Worm (Caenorhabditis elegans): ENCODE data around the gene srbc-32.

Gene srbc-32

ce11 chrV:3484702-3485101, 2.1 kb downstream of the srbc-32 start, which contains the start of gene srbc-33:
srbc-33 (minus strand) TSS chrV:3484802.
- TF ChIP-seq him-1 (tag; optimal IDR thresholded peaks at IDR 0.05) = no peak
- no peak for TF ChIP-seq W03F9.2 (tag; optimal IDR thresholded peaks at IDR 0.05)
- no peak for TF ChIP-seq dao-5 (tag; optimal IDR thresholded peaks at IDR 0.05)

ce11 chrV:3482550-3483002, 4.2 kb downstream of the srbc-32 start, which contains the start of gene lys-7:
lys-7 (minus strand) TSS chrV:3482600.
- TF ChIP-seq him-1 (tag; optimal IDR thresholded peaks at IDR 0.05) = no peak
- no peak for TF ChIP-seq W03F9.2 (tag; optimal IDR thresholded peaks at IDR 0.05)
- TF ChIP-seq dao-5 (tag; optimal IDR thresholded peaks at IDR 0.05) = no peak

DNA sequence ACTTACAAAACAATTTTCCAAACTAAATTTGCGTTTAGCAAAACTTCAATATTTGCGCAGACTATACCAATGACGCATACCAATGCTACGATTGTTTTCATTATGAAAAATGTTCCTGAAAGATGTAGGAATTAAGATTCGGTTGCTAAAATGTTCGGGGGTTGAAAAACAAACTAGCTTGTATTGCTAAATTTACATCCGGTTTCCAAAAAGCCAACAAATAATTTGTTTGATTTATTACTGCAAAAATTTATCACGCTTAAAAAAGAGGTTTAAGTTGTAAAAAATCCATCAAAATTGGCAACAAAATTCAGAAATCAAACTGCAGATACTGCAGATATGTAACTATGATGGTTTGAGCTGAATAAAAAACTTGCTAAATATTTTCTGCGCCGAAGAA, 6.4 kb downstream of the srbc-32 start, which contains the start of gene srbc-30:
Gene srbc-30 (minus strand): TSS at position 101 of the 400 bp plus-strand sequence.
- TF ChIP-seq W03F9.2 (tag; optimal IDR thresholded peaks at IDR 0.05) = no peak
- no peak for TF ChIP-seq dao-5 (tag; optimal IDR thresholded peaks at IDR 0.05)
- TF ChIP-seq him-1 (tag; optimal IDR thresholded peaks at IDR 0.05) = no peak

- TF ChIP-seq him-1 (tag; optimal IDR thresholded peaks at IDR 0.05) (no peak), W03F9.2 (tag; optimal IDR thresholded peaks at IDR 0.05) (no peak), dao-5 (tag; optimal IDR thresholded peaks at IDR 0.05) (no peak)
These were observed 9.3 kb downstream of the srbc-32 start, which contains the start of gene srbc-31 for ce11 chrV:3477496-3477895. srbc-31 (minus strand) TSS chrV:3477596.

ce11 chrV:3476228-3476627, 10.5 kb downstream of the srbc-32 start:
- TF ChIP-seq dao-5 (tag; optimal IDR thresholded peaks at IDR 0.05) (no peak), him-1 (tag; optimal IDR thresholded peaks at IDR 0.05) (no peak), W03F9.2 (tag; optimal IDR thresholded peaks at IDR 0.05) (no peak)

DNA sequence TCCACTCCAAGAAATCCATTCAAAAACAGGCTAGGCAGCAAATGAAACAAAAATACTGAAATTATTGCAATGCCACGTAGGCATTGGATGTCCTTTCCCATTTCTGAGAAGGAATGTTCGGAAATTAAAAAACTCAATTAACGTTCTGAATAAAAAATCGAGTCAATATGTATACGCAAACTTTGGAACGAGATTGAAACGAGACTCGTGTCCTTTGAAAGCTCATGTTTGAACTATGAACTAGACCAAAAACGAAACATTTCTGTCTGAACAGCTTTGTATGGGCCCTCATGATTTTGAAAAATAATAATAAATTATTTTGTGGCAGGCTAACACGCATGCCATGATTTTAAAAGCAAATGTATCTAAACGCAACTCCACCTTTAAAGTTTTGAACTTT, 11.7 kb downstream of the srbc-32 start, which contains the start of gene oac-2:
Gene oac-2 (minus strand): TSS at position 101 of the 400 bp plus-strand sequence.
- no peak for TF ChIP-seq him-1 (tag; optimal IDR thresholded peaks at IDR 0.05)
- TF ChIP-seq W03F9.2 (tag; optimal IDR thresholded peaks at IDR 0.05) = no peak
- no peak for TF ChIP-seq dao-5 (tag; optimal IDR thresholded peaks at IDR 0.05)

DNA sequence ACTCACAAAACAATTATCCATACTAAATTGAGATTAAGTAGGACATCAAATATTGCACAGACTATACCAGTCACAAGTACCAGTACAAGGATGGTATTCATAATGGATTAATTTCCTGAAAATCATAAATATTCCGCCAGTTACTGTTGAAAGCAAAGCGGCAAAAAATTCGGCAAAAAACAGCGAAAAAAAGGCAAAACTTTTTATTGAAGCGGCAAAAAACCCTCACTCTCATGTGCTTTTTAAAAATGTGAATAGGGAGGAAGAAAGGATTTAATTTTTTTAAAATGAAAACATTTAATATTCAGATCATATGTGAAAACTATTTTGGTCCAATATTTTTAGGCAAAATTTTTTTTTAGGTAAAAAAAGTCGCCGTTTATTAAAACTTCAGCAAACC, 16.0 kb downstream of the srbc-32 start, which contains the start of gene srbc-29:
Gene srbc-29 (minus strand): TSS at position 101 of the 400 bp plus-strand sequence.
- TF ChIP-seq dao-5 (tag; optimal IDR thresholded peaks at IDR 0.05) = no peak
- TF ChIP-seq W03F9.2 (tag; optimal IDR thresholded peaks at IDR 0.05) = no peak
- TF ChIP-seq him-1 (tag; optimal IDR thresholded peaks at IDR 0.05) = no peak

- no peak for TF ChIP-seq him-1 (tag; optimal IDR thresholded peaks at IDR 0.05)
- no peak for TF ChIP-seq W03F9.2 (tag; optimal IDR thresholded peaks at IDR 0.05)
These were observed 18.3 kb downstream of the srbc-32 start, which contains the start of gene gst-33 for ce11 chrV:3468436-3468835. gst-33 (minus strand) TSS chrV:3468562.

DNA sequence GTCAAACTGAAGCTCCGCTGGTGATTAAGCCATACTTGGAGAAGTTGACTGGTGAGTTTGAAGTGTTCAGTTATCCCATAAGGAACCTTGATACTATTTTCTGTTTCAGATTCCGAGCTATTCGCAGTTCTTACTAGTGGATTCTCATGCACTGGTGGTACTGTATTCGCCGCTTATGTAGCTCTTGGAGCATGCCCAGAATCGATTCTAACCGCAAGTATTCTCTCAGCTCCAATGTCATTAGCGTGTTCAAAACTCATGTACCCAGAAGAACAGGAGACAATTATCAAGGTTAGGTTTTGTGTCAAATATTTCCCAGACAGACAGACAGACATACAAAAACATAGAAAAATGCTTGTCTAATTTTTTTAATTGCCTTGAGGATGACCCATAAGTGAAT, 21.9 kb downstream of the srbc-32 start:
- TF ChIP-seq dao-5 (tag; optimal IDR thresholded peaks at IDR 0.05) (no peak), W03F9.2 (tag; optimal IDR thresholded peaks at IDR 0.05) (no peak), him-1 (tag; optimal IDR thresholded peaks at IDR 0.05) (no peak)

ce11 chrV:3463514-3463913, 23.2 kb downstream of the srbc-32 start, which contains the start of gene slc-28.1:
slc-28.1 (plus strand) TSS chrV:3463814.
- TF ChIP-seq dao-5 (tag; optimal IDR thresholded peaks at IDR 0.05) (no peak), him-1 (tag; optimal IDR thresholded peaks at IDR 0.05) (no peak), W03F9.2 (tag; optimal IDR thresholded peaks at IDR 0.05) (no peak)

- TF ChIP-seq him-1 (tag; optimal IDR thresholded peaks at IDR 0.05) (no peak), W03F9.2 (tag; optimal IDR thresholded peaks at IDR 0.05) (no peak), dao-5 (tag; optimal IDR thresholded peaks at IDR 0.05) (no peak)
These were observed 26.8 kb downstream of the srbc-32 start, which contains the start of gene slc-28.2 for ce11 chrV:3459919-3460318. slc-28.2 (plus strand) TSS chrV:3460219.

ce11 chrV:3455135-3455747, 31.5 kb downstream of the srbc-32 start:
- TF ChIP-seq dao-5 (tag; optimal IDR thresholded peaks at IDR 0.05) (no peak), W03F9.2 (tag; optimal IDR thresholded peaks at IDR 0.05) (no peak), him-1 (tag; optimal IDR thresholded peaks at IDR 0.05) (no peak)

DNA sequence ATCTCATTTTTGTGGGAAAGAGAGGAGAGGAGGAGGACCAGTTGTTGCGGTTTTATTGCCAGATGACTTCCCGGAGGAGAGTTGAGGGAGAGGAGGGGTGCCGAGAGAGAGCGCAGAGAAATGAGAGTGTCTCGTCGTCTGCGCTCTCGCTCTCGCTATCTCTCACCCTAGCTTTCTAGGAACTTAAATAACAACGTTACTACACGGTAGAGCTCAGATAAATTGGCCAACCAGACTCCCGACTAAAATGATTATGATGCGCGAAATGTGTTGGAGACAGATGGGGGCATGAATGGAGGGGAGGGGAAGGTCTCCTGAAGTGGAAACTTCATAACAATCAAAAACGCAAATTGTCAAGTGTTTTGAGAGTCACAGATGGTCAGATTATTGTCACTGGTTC, 32.1 kb downstream of the srbc-32 start:
- no peak for TF ChIP-seq W03F9.2 (tag; optimal IDR thresholded peaks at IDR 0.05)
- no peak for TF ChIP-seq him-1 (tag; optimal IDR thresholded peaks at IDR 0.05)
- TF ChIP-seq dao-5 (tag; optimal IDR thresholded peaks at IDR 0.05) = no peak

DNA sequence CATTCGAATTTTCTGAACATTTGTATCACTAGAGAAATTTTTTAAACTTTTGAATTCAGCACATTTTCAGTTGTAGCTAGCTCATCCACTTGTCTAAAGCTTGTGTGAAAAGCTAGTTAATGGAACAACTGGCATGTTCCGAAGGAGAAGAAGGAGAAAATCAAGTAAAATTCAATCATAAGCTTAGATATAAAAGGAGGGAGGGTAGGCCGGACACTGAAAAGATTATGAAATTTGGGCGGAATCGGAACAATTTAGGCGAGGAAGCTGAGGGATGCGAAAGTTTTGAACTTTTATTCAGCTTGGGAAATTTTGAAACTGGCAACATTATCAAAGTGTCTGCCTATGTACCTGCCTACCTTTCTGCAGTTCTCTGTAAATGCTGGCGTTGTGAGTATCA, 34.3 kb downstream of the srbc-32 start:
- TF ChIP-seq W03F9.2 (tag; optimal IDR thresholded peaks at IDR 0.05) (no peak), him-1 (tag; optimal IDR thresholded peaks at IDR 0.05) (no peak), dao-5 (tag; optimal IDR thresholded peaks at IDR 0.05) (no peak)

Data from whole organism, L4/young adult.